Fruit fly (Drosophila melanogaster) whole organism, larva: ENCODE data around the gene CG15210.

Experiments
- noc ChIP-seq: fragments of 200-800 bp; sonication (Bioruptor generic); optimal IDR thresholded peaks from 3 replicates; lab custom pipeline; 2019; ENCODE audit warnings: missing biosample characterization, mild to moderate bottlenecking, missing genetic modification characterization, moderate library complexity

The CG15210 gene

dm6 chrX:10838962-10839361, at the start of gene CG15210:
Gene CG15210 (plus strand): TSS chrX:10839230.
- no peak for TF ChIP-seq noc (tag; lab: Kevin White, UChicago)

- TF ChIP-seq noc (tag; lab: Kevin White, UChicago): no peak
Measured at dm6 chrX:10789279-10789678, 49.8 kb upstream of the CG15210 start.

dm6 chrX:10801033-10801432, 38.0 kb upstream of the CG15210 start:
- no peak for TF ChIP-seq noc (tag; lab: Kevin White, UChicago)

- TF ChIP-seq noc (tag; lab: Kevin White, UChicago): no peak
Measured at dm6 chrX:10801827-10802456, 37.1 kb upstream of the CG15210 start.

- no peak for TF ChIP-seq noc (tag; lab: Kevin White, UChicago)
Measured at dm6 chrX:10802457-10803378, 36.3 kb upstream of the CG15210 start.

- TF ChIP-seq noc (tag; lab: Kevin White, UChicago): no peak
Measured at dm6 chrX:10804042-10804441, 35.0 kb upstream of the CG15210 start.

dm6 chrX:10805651-10806191, 33.3 kb upstream of the CG15210 start:
- TF ChIP-seq noc (tag; lab: Kevin White, UChicago): peak; percentile 62

dm6 chrX:10806718-10807412, 32.2 kb upstream of the CG15210 start:
- TF ChIP-seq noc (tag; lab: Kevin White, UChicago): no peak

dm6 chrX:10808684-10809083, 30.3 kb upstream of the CG15210 start:
- TF ChIP-seq noc (tag; lab: Kevin White, UChicago): no peak

dm6 chrX:10814113-10814512, 24.9 kb upstream of the CG15210 start:
- TF ChIP-seq noc (tag; lab: Kevin White, UChicago): no peak

- TF ChIP-seq noc (tag; lab: Kevin White, UChicago): no peak
Measured at dm6 chrX:10814832-10815372, 24.1 kb upstream of the CG15210 start.

- TF ChIP-seq noc (tag; lab: Kevin White, UChicago): peak; percentile 18
Measured at dm6 chrX:10815511-10816080, 23.4 kb upstream of the CG15210 start.

- TF ChIP-seq noc (tag; lab: Kevin White, UChicago): no peak
Measured at dm6 chrX:10816856-10817255, 22.2 kb upstream of the CG15210 start.

- TF ChIP-seq noc (tag; lab: Kevin White, UChicago): no peak
Measured at dm6 chrX:10820741-10821140, 18.3 kb upstream of the CG15210 start.

- TF ChIP-seq noc (tag; lab: Kevin White, UChicago): no peak
Measured at dm6 chrX:10822096-10822495, 16.9 kb upstream of the CG15210 start.
